Fruit fly (Drosophila melanogaster) whole organism, embryonic: ENCODE results near the gene CG18765.

Experiments
- Atf-2 ChIP-seq: fragments of 200-800 bp; sonication (Bioruptor generic); optimal IDR thresholded peaks from 2 replicates; lab custom pipeline; 2016; ENCODE audit warnings: missing biosample characterization, missing genetic modification characterization
- CG10543 ChIP-seq: fragments of 200-800 bp; sonication (Bioruptor generic); optimal IDR thresholded peaks from 3 replicates; lab custom pipeline; 2017; ENCODE audit warnings: missing biosample characterization, mild to moderate bottlenecking, missing genetic modification characterization, moderate library complexity
- CG12155 ChIP-seq: fragments of 200-800 bp; sonication (Bioruptor generic); optimal IDR thresholded peaks from 3 replicates; lab custom pipeline; 2016; ENCODE audit warnings: missing biosample characterization, missing genetic modification characterization
- CG1602 ChIP-seq: fragments of 200-800 bp; sonication (Bioruptor generic); optimal IDR thresholded peaks from 3 replicates; lab custom pipeline; 2016; ENCODE audit warnings: missing biosample characterization, missing genetic modification characterization
- CG16863 ChIP-seq: fragments of 200-800 bp; sonication (Bioruptor generic); optimal IDR thresholded peaks from 3 replicates; lab custom pipeline; 2016; ENCODE audit warnings: missing biosample characterization, missing genetic modification characterization
- CG17186 ChIP-seq: fragments of 200-800 bp; sonication (Bioruptor generic); optimal IDR thresholded peaks from 3 replicates; lab custom pipeline; 2017; ENCODE audit warnings: missing biosample characterization, missing genetic modification reagents, missing genetic modification characterization
- CG17328 ChIP-seq: fragments of 200-800 bp; sonication (Bioruptor generic); IDR thresholded peaks from 2 replicates; pipeline ENCODE4 v1.3.6; 2022; ENCODE audit warnings: missing biosample characterization, missing genetic modification characterization
- CG17359 ChIP-seq: fragments of 200-800 bp; sonication (Bioruptor generic); optimal IDR thresholded peaks from 3 replicates; lab custom pipeline; 2018; ENCODE audit warnings: missing biosample characterization, mild to moderate bottlenecking, missing genetic modification characterization, moderate library complexity
- CG17612 ChIP-seq: fragments of 200-800 bp; sonication (Bioruptor generic); IDR thresholded peaks from 2 replicates; pipeline ENCODE4 v1.3.6; 2022; ENCODE audit warnings: missing biosample characterization, missing genetic modification characterization
- CG18764 ChIP-seq: fragments of 200-800 bp; sonication (Bioruptor generic); optimal IDR thresholded peaks from 3 replicates; lab custom pipeline; 2016; ENCODE audit warnings: missing biosample characterization, missing genetic modification characterization
- CG30403 ChIP-seq: fragments of 200-800 bp; sonication (Bioruptor generic); optimal IDR thresholded peaks from 3 replicates; lab custom pipeline; 2016; ENCODE audit warnings: missing biosample characterization, missing genetic modification characterization
- CG33557 ChIP-seq: fragments of 200-800 bp; sonication (Bioruptor generic); optimal IDR thresholded peaks from 2 replicates; lab custom pipeline; 2019; ENCODE audit warnings: missing biosample characterization, mild to moderate bottlenecking, missing genetic modification characterization, moderate library complexity
- CG3995 ChIP-seq: fragments of 200-800 bp; sonication (Bioruptor generic); optimal IDR thresholded peaks from 3 replicates; lab custom pipeline; 2016; ENCODE audit warnings: missing biosample characterization, missing genetic modification characterization
- CG4404 ChIP-seq: fragments of 200-800 bp; sonication (Bioruptor generic); IDR thresholded peaks from 2 replicates; pipeline ENCODE4 v1.3.6; 2022; ENCODE audit warnings: missing biosample characterization, missing genetic modification characterization
- CG5245 ChIP-seq: fragments of 200-800 bp; sonication (Bioruptor generic); optimal IDR thresholded peaks from 3 replicates; lab custom pipeline; 2016; ENCODE audit warnings: missing biosample characterization, missing genetic modification characterization
- CG6791 ChIP-seq: fragments of 200-800 bp; sonication (Bioruptor generic); IDR thresholded peaks from 3 replicates; pipeline ENCODE4 v1.3.6; 2022; ENCODE audit warnings: missing biosample characterization, missing genetic modification characterization; ENCODE audit not compliant: partially characterized antibody
- CG7271 ChIP-seq: fragments of 200-800 bp; sonication (Bioruptor generic); optimal IDR thresholded peaks from 2 replicates; lab custom pipeline; 2018; ENCODE audit warnings: missing biosample characterization, mild to moderate bottlenecking, missing genetic modification characterization, moderate library complexity
- CG7372 ChIP-seq: fragments of 200-800 bp; sonication (Bioruptor generic); IDR thresholded peaks from 2 replicates; pipeline ENCODE4 v1.3.6; 2022; ENCODE audit warnings: missing biosample characterization, missing genetic modification characterization
- CG8388 ChIP-seq: fragments of 200-800 bp; sonication (Bioruptor generic); optimal IDR thresholded peaks from 2 replicates; lab custom pipeline; 2019; ENCODE audit warnings: missing biosample characterization, mild to moderate bottlenecking, missing genetic modification characterization, moderate library complexity
- CG8944 ChIP-seq: fragments of 200-800 bp; sonication (Bioruptor generic); optimal IDR thresholded peaks from 3 replicates; lab custom pipeline; 2016; ENCODE audit warnings: missing biosample characterization, missing genetic modification characterization
- CTCF ChIP-seq: fragments of 200-800 bp; sonication (Bioruptor generic); optimal IDR thresholded peaks from 2 replicates; lab custom pipeline; 2017; ENCODE audit warnings: missing biosample characterization, mild to moderate bottlenecking, missing genetic modification characterization, moderate library complexity
- Camta ChIP-seq: fragments of 200-800 bp; sonication (Bioruptor generic); optimal IDR thresholded peaks from 2 replicates; lab custom pipeline; 2016; ENCODE audit warnings: missing biosample characterization, missing genetic modification characterization
- D19B ChIP-seq: fragments of 200-800 bp; sonication (Bioruptor generic); optimal IDR thresholded peaks from 2 replicates; lab custom pipeline; 2017; ENCODE audit warnings: missing biosample characterization, mild to moderate bottlenecking, missing genetic modification characterization
- Dip3 ChIP-seq: fragments of 200-800 bp; sonication (Bioruptor generic); optimal IDR thresholded peaks from 3 replicates; lab custom pipeline; 2016; ENCODE audit warnings: missing biosample characterization, missing genetic modification characterization
- Hmr ChIP-seq: fragments of 200-800 bp; sonication (Bioruptor generic); optimal IDR thresholded peaks from 3 replicates; lab custom pipeline; 2017; ENCODE audit warnings: mild to moderate bottlenecking, missing biosample characterization, missing genetic modification reagents, missing genetic modification characterization
- Hsf ChIP-seq: fragments of 200-800 bp; sonication (Bioruptor generic); optimal IDR thresholded peaks from 3 replicates; lab custom pipeline; 2016; ENCODE audit warnings: missing biosample characterization, missing genetic modification characterization
- Mad ChIP-seq: fragments of 200-800 bp; sonication (Bioruptor generic); optimal IDR thresholded peaks from 2 replicates; lab custom pipeline; 2016; ENCODE audit warnings: missing biosample characterization, missing genetic modification characterization
- Nf-YB ChIP-seq: fragments of 200-800 bp; sonication (Bioruptor generic); optimal IDR thresholded peaks from 3 replicates; lab custom pipeline; 2019; ENCODE audit warnings: missing biosample characterization, mild to moderate bottlenecking, missing genetic modification characterization, moderate library complexity
- Pdp1 ChIP-seq, 2 experiments: fragments of 200-800 bp; sonication (Bioruptor generic); optimal IDR thresholded peaks; 3 replicates each; lab custom pipeline; 2016; ENCODE audit warnings: missing biosample characterization in 2 of 2, missing genetic modification characterization in 2 of 2, mild to moderate bottlenecking in 1 of 2, moderate library complexity in 1 of 2
- Poxn ChIP-seq: fragments of 200-800 bp; sonication (Bioruptor generic); IDR thresholded peaks from 2 replicates; pipeline ENCODE4 v1.3.6; 2022; ENCODE audit warnings: missing biosample characterization, missing genetic modification characterization
- Ravus ChIP-seq: fragments of 200-800 bp; sonication (Bioruptor generic); IDR thresholded peaks from 2 replicates; pipeline ENCODE4 v1.3.6; 2022; ENCODE audit warnings: missing biosample characterization, missing genetic modification characterization
- Spps ChIP-seq: fragments of 200-800 bp; sonication (Bioruptor generic); optimal IDR thresholded peaks from 2 replicates; lab custom pipeline; 2018; ENCODE audit warnings: missing biosample characterization, mild to moderate bottlenecking, missing genetic modification characterization
- Vsx1 ChIP-seq: fragments of 200-800 bp; sonication (Bioruptor generic); optimal IDR thresholded peaks from 2 replicates; lab custom pipeline; 2017; ENCODE audit warnings: missing biosample characterization, mild to moderate bottlenecking, missing genetic modification characterization, missing genetic modification reagents
- ase ChIP-seq: fragments of 200-800 bp; sonication (Bioruptor generic); IDR thresholded peaks from 3 replicates; pipeline ENCODE4 v1.3.6; 2022; ENCODE audit warnings: missing biosample characterization, missing genetic modification characterization
- bigmax ChIP-seq: fragments of 200-800 bp; sonication (Bioruptor generic); optimal IDR thresholded peaks from 2 replicates; lab custom pipeline; 2018; ENCODE audit warnings: missing biosample characterization, mild to moderate bottlenecking, missing genetic modification characterization
- btn ChIP-seq: fragments of 200-800 bp; sonication (Bioruptor generic); optimal IDR thresholded peaks from 2 replicates; lab custom pipeline; 2016; ENCODE audit warnings: missing biosample characterization, missing genetic modification characterization
- cg ChIP-seq: fragments of 200-800 bp; sonication (Bioruptor generic); optimal IDR thresholded peaks from 3 replicates; lab custom pipeline; 2019; ENCODE audit warnings: missing biosample characterization, mild to moderate bottlenecking, missing genetic modification characterization, moderate library complexity
- ci ChIP-seq: fragments of 200-800 bp; sonication (Bioruptor generic); IDR thresholded peaks from 3 replicates; pipeline ENCODE4 v1.3.6; 2022; ENCODE audit warnings: missing biosample characterization, missing genetic modification characterization
- dpn ChIP-seq, 2 experiments: fragments of 200-800 bp; sonication (Bioruptor generic); optimal IDR thresholded peaks; 3 replicates each; lab custom pipeline; 2016; ENCODE audit warnings: missing biosample characterization in 2 of 2, missing genetic modification characterization in 2 of 2
- fu2 ChIP-seq: fragments of 200-800 bp; sonication (Bioruptor generic); optimal IDR thresholded peaks from 2 replicates; lab custom pipeline; 2016; ENCODE audit warnings: missing biosample characterization, missing genetic modification characterization
- hkb ChIP-seq, 2 experiments: fragments of 200-800 bp in 1 of 2; fragments of >200 bp in 1 of 2; sonication (Bioruptor generic) in 1 of 2; IDR thresholded peaks in 1 of 2; optimal IDR thresholded peaks in 1 of 2; 2 replicates each; pipeline versions ENCODE4 v1.3.6 to Lab custom; 2017 to 2022; ENCODE audit warnings: missing biosample characterization in 1 of 2, missing genetic modification characterization in 1 of 2
- lola ChIP-seq, 3 experiments: fragments of >200 bp in 2 of 3; fragments of 200-800 bp in 1 of 3; sonication (Bioruptor generic) in 1 of 3; optimal IDR thresholded peaks; 2 replicates each; lab custom pipeline; 2017 to 2019; ENCODE audit warnings: missing biosample characterization in 3 of 3, missing genetic modification characterization in 3 of 3, mild to moderate bottlenecking in 1 of 3, moderate library complexity in 1 of 3
- pb ChIP-seq: fragments of 200-800 bp; sonication (Bioruptor generic); optimal IDR thresholded peaks from 3 replicates; lab custom pipeline; 2016; ENCODE audit warnings: missing biosample characterization, missing genetic modification characterization
- peb ChIP-seq: fragments of 200-800 bp; sonication (Bioruptor generic); IDR thresholded peaks from 2 replicates; pipeline ENCODE4 v1.3.6; 2022; ENCODE audit warnings: missing biosample characterization, missing genetic modification characterization
- sd ChIP-seq: fragments of 200-800 bp; sonication (Bioruptor generic); optimal IDR thresholded peaks from 3 replicates; lab custom pipeline; 2018; ENCODE audit warnings: missing biosample characterization, mild to moderate bottlenecking, missing genetic modification characterization, moderate library complexity
- tll ChIP-seq, 2 experiments: fragments of 200-800 bp in 1 of 2; fragments of >200 bp in 1 of 2; sonication (Bioruptor generic) in 1 of 2; optimal IDR thresholded peaks; 2 replicates each; lab custom pipeline; 2017 to 2019; ENCODE audit warnings: missing biosample characterization in 2 of 2, missing genetic modification characterization in 2 of 2, mild to moderate bottlenecking in 1 of 2, moderate library complexity in 1 of 2
- twi ChIP-seq: fragments of 200-800 bp; optimal IDR thresholded peaks from 2 replicates; lab custom pipeline; 2019; ENCODE audit warnings: missing biosample characterization, mild to moderate bottlenecking, missing genetic modification characterization, moderate library complexity
- unpg ChIP-seq: fragments of 200-800 bp; sonication (Bioruptor generic); optimal IDR thresholded peaks from 3 replicates; lab custom pipeline; 2018; ENCODE audit warnings: missing biosample characterization, mild to moderate bottlenecking, missing genetic modification characterization, moderate library complexity
- usp ChIP-seq: fragments of >200 bp; optimal IDR thresholded peaks from 2 replicates; lab custom pipeline; 2017; ENCODE audit warnings: missing biosample characterization, missing genetic modification characterization
- wor ChIP-seq: fragments of 200-800 bp; sonication (Bioruptor generic); IDR thresholded peaks from 2 replicates; pipeline ENCODE4 v1.3.6; 2022; ENCODE audit warnings: missing biosample characterization, missing genetic modification characterization
- zen2 ChIP-seq: fragments of 200-800 bp; sonication (Bioruptor generic); IDR thresholded peaks from 3 replicates; pipeline ENCODE4 v1.3.6; 2022; ENCODE audit warnings: missing biosample characterization, missing genetic modification characterization; ENCODE audit not compliant: partially characterized antibody

The CG18765 gene

dm6 chr3R:11657786-11658193, 33.8 kb downstream of the CG18765 start (continued):
- no peak for TF ChIP-seq twi (tag; lab: Kevin White, UChicago)
- peak; percentile 7 for TF ChIP-seq Spps (tag; lab: Kevin White, UChicago)
- no peak for TF ChIP-seq Ravus (GFP tag; lab: Robert Waterston, UW)
- TF ChIP-seq Hmr (GFP tag; lab: Kevin White, UChicago) = peak; percentile 40
- peak; percentile 23 for TF ChIP-seq CG30403 (GFP tag; lab: Kevin White, UChicago)
- no peak for TF ChIP-seq CG8388 (GFP tag; lab: Kevin White, UChicago)
- TF ChIP-seq Nf-YB (GFP tag; lab: Kevin White, UChicago) = peak; percentile 46
- TF ChIP-seq zen2 = no peak
- TF ChIP-seq pb (GFP tag; lab: Kevin White, UChicago) = peak; percentile 21
- TF ChIP-seq hkb (optimal IDR thresholded peaks at IDR 0.05; lab: Kevin White, UChicago) = no peak
- peak; percentile 39; the same call in 1 of the 2 replicates for TF ChIP-seq hkb (GFP tag; IDR thresholded peaks at IDR 0.05; lab: Robert Waterston, UW)
- TF ChIP-seq Atf-2 (GFP tag; lab: Kevin White, UChicago) = no peak
- TF ChIP-seq usp (GFP tag; lab: Kevin White, UChicago) = no peak
- TF ChIP-seq CG33557 = no peak
- TF ChIP-seq CG17186 = no peak
- no peak for TF ChIP-seq CG8944 (GFP tag; lab: Kevin White, UChicago)
- TF ChIP-seq ase (GFP tag; lab: Robert Waterston, UW) = no peak
- peak; percentile 15 to 43 for TF ChIP-seq Pdp1 (GFP tag; optimal IDR thresholded peaks at IDR 0.05; lab: Kevin White, UChicago)
- no peak for TF ChIP-seq CG7271 (tag; lab: Kevin White, UChicago)
- no peak for TF ChIP-seq CG3995 (GFP tag; lab: Kevin White, UChicago)
- TF ChIP-seq CG10543 (GFP tag; lab: Kevin White, UChicago) = peak; percentile 9
- no peak for TF ChIP-seq btn (GFP tag; lab: Kevin White, UChicago)
- TF ChIP-seq bigmax (GFP tag; lab: Kevin White, UChicago) = no peak
- peak; percentile 99 for TF ChIP-seq sd (tag; lab: Kevin White, UChicago)
- no peak for TF ChIP-seq cg (GFP tag; lab: Kevin White, UChicago)
- no peak for TF ChIP-seq wor (GFP tag; lab: Robert Waterston, UW)
- TF ChIP-seq D19B (GFP tag; lab: Kevin White, UChicago) = no peak
- TF ChIP-seq CG6791 (GFP tag; lab: Robert Waterston, UW) = no peak
- no peak for TF ChIP-seq CG17612 (GFP tag; lab: Robert Waterston, UW)
- peak; percentile 26 for TF ChIP-seq CG12155 (GFP tag; lab: Kevin White, UChicago)
- TF ChIP-seq Poxn = no peak
- no peak for TF ChIP-seq ci (GFP tag; lab: Robert Waterston, UW)
- TF ChIP-seq CTCF (GFP tag; lab: Kevin White, UChicago) = no peak
- TF ChIP-seq CG16863 (GFP tag; lab: Kevin White, UChicago) = no peak
- TF ChIP-seq lola (GFP tag; optimal IDR thresholded peaks at IDR 0.05; lab: Kevin White, UChicago) = peak in 1 of 3 experiments; percentile 31
- no peak for TF ChIP-seq Vsx1 (GFP tag; lab: Kevin White, UChicago)
- peak; percentile 4 to 41 for TF ChIP-seq dpn (GFP tag; optimal IDR thresholded peaks at IDR 0.05; lab: Kevin White, UChicago)
- TF ChIP-seq Dip3 (GFP tag; lab: Kevin White, UChicago) = peak; percentile 30
- TF ChIP-seq Mad (GFP tag; lab: Kevin White, UChicago) = no peak
- TF ChIP-seq tll (GFP tag; optimal IDR thresholded peaks at IDR 0.05; lab: Kevin White, UChicago) = no peak
- peak; percentile 55 for TF ChIP-seq CG17328 (GFP tag; lab: Robert Waterston, UW)
- TF ChIP-seq unpg = peak; percentile 48
- TF ChIP-seq fu2 = no peak
- TF ChIP-seq CG5245 (GFP tag; lab: Kevin White, UChicago) = no peak
- no peak for TF ChIP-seq CG1602 (GFP tag; lab: Kevin White, UChicago)
- TF ChIP-seq CG7372 (GFP tag; lab: Robert Waterston, UW) = no peak
- peak; percentile 5 for TF ChIP-seq Camta
- peak; percentile 20 for TF ChIP-seq Hsf (GFP tag; lab: Kevin White, UChicago)
- no peak for TF ChIP-seq CG18764
- TF ChIP-seq CG17359 = peak; percentile 30
- no peak for TF ChIP-seq peb (GFP tag; lab: Robert Waterston, UW)
- peak; percentile 41 for TF ChIP-seq CG4404 (GFP tag; lab: Robert Waterston, UW)
